Worm (Caenorhabditis elegans) whole organism, mixed stage, embryonic: ENCODE results near the gene Y39A3A.4.

Source experiments
- ceh-83 ChIP-seq: fragments of 200-800 bp; sonication (Bioruptor generic); optimal IDR thresholded peaks from 2 replicates; lab custom pipeline; 2018; ENCODE audit warnings: mild to moderate bottlenecking, missing genetic modification characterization, missing compliant biosample characterization
- cnd-1 ChIP-seq: fragments of 200-800 bp; sonication (Bioruptor generic); optimal IDR thresholded peaks from 2 replicates; lab custom pipeline; 2018; ENCODE audit warnings: mild to moderate bottlenecking, missing genetic modification characterization, missing compliant biosample characterization
- elt-1 ChIP-seq: sonication (generic microtip); optimal IDR thresholded peaks from 2 replicates; lab custom pipeline; 2017; ENCODE audit warnings: missing genetic modification characterization, mild to moderate bottlenecking, missing compliant biosample characterization, antibody characterized with exemption, moderate library complexity, borderline replicate concordance; ENCODE audit not compliant: insufficient read depth
- lsy-2 ChIP-seq: fragments of 150-350 bp; optimal IDR thresholded peaks from 2 replicates; lab custom pipeline; 2014; ENCODE audit warnings: missing biosample characterization, missing genetic modification characterization
- mls-2 ChIP-seq: sonication (generic microtip); optimal IDR thresholded peaks from 2 replicates; lab custom pipeline; 2016; ENCODE audit warnings: mild to moderate bottlenecking, missing genetic modification characterization, moderate library complexity, missing compliant biosample characterization
- nhr-237 ChIP-seq: fragments of 150-350 bp; optimal IDR thresholded peaks from 2 replicates; lab custom pipeline; 2014; ENCODE audit warnings: missing biosample characterization, missing genetic modification characterization
- pha-4 ChIP-seq: fragments of 150-350 bp; optimal IDR thresholded peaks from 2 replicates; lab custom pipeline; 2018; ENCODE audit warnings: missing biosample characterization, missing genetic modification reagents, missing genetic modification characterization
- snpc-4 ChIP-seq: fragments of 150-350 bp; optimal IDR thresholded peaks from 2 replicates; lab custom pipeline; 2014; ENCODE audit warnings: missing biosample characterization, missing genetic modification characterization
- unc-62 ChIP-seq: fragments of 150-350 bp; optimal IDR thresholded peaks from 2 replicates; lab custom pipeline; 2014; ENCODE audit warnings: missing biosample characterization, missing genetic modification reagents, missing genetic modification characterization
- zip-8 ChIP-seq: fragments of 150-350 bp; optimal IDR thresholded peaks from 2 replicates; lab custom pipeline; 2014; ENCODE audit warnings: missing biosample characterization, missing genetic modification characterization
- ztf-11 ChIP-seq: fragments of 150-350 bp; optimal IDR thresholded peaks from 2 replicates; lab custom pipeline; 2014; ENCODE audit warnings: missing biosample characterization, missing genetic modification characterization

DNA sequence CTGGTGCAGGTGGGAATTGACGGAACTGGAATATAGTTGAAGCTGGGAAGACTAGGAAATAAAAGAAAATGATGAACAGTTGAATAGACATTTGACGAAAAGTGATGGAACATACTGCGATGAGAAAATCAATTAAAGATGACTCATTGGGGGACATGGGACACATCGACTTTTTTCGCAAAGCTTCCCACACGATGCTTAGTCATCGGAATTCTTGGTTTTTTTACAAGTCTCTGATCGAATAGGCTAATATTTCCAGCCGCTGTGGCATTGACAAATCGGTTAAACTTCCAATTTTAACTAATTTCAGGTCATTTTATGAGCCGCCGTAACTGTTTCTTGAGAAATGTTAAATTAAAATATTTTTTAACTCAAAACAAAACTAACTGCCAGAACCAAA, 8.1 kb downstream of the Y39A3A.4 start, which contains the start of gene Y39A3A.3:
- TF ChIP-seq ztf-11 (tag; lab: Kevin White, UChicago): no peak
- TF ChIP-seq pha-4 (tag; lab: Kevin White, UChicago): no peak
- no peak for TF ChIP-seq ceh-83 (GFP tag; lab: Kevin White, UChicago)
- no peak for TF ChIP-seq cnd-1 (tag; lab: Kevin White, UChicago)
- no peak for TF ChIP-seq elt-1 (tag; lab: Kevin White, UChicago)
- no peak for TF ChIP-seq zip-8 (tag; lab: Kevin White, UChicago)
- no peak for TF ChIP-seq unc-62
- no peak for TF ChIP-seq nhr-237 (tag; lab: Kevin White, UChicago)
- no peak for TF ChIP-seq mls-2
- no peak for TF ChIP-seq snpc-4 (tag; lab: Kevin White, UChicago)
- TF ChIP-seq lsy-2 (tag; lab: Kevin White, UChicago): no peak
